Fruit fly (Drosophila melanogaster): ENCODE data around the gene FucT6.
A peak's percentile ranks its signal among the peaks of the same experiment; 100 is the strongest.

The FucT6 gene

dm6 chrX:11658181-11658842 lies 51.4 kb downstream of the FucT6 start (continued):
- TF ChIP-seq ro (GFP tag; IDR thresholded peaks at IDR 0.05) (no peak), crp (GFP tag; optimal IDR thresholded peaks at IDR 0.05) (no peak), Camta (GFP tag; optimal IDR thresholded peaks at IDR 0.05) (no peak), Doc2 (GFP tag; IDR thresholded peaks at IDR 0.05) (no peak), CG2199 (GFP tag; IDR thresholded peaks at IDR 0.05) (no peak), ems (GFP tag; optimal IDR thresholded peaks at IDR 0.05) (no peak), sc (optimal IDR thresholded peaks at IDR 0.05) (no peak), sc (GFP tag; optimal IDR thresholded peaks at IDR 0.05) (no peak), CG11456 (GFP tag; IDR thresholded peaks at IDR 0.05) (no peak), knrl (GFP tag; IDR thresholded peaks at IDR 0.05; ENCODE audit: partially characterized antibody) (no peak), Optix (GFP tag; IDR thresholded peaks at IDR 0.05) (no peak), CG3847 (GFP tag; IDR thresholded peaks at IDR 0.05) (no peak), CG6854 (GFP tag; optimal IDR thresholded peaks at IDR 0.05) (no peak), klu (GFP tag; IDR thresholded peaks at IDR 0.05) (no peak), tx (GFP tag; optimal IDR thresholded peaks at IDR 0.05) (no peak), Usf (GFP tag; optimal IDR thresholded peaks at IDR 0.05) (no peak), chn (GFP tag; optimal IDR thresholded peaks at IDR 0.05) (no peak), CG3065 (GFP tag; optimal IDR thresholded peaks at IDR 0.05) (no peak), B-H1 (GFP tag; IDR thresholded peaks at IDR 0.05) (no peak), sens-2 (GFP tag; IDR thresholded peaks at IDR 0.05) (no peak), org-1 (GFP tag; optimal IDR thresholded peaks at IDR 0.05) (no peak), cwo (GFP tag; optimal IDR thresholded peaks at IDR 0.05) (no peak), bigmax (GFP tag; optimal IDR thresholded peaks at IDR 0.05) (no peak), Ada2b (GFP tag; IDR thresholded peaks at IDR 0.05) (no peak), CG1233 (GFP tag; optimal IDR thresholded peaks at IDR 0.05) (no peak), CG17385 (GFP tag; optimal IDR thresholded peaks at IDR 0.05) (peak; percentile 6), CG8478 (optimal IDR thresholded peaks at IDR 0.05) (no peak), nau (GFP tag; optimal IDR thresholded peaks at IDR 0.05) (no peak), CG10209 (GFP tag; optimal IDR thresholded peaks at IDR 0.05) (peak; percentile 10), CG34422 (GFP tag; IDR thresholded peaks at IDR 0.05) (no peak), ERR (GFP tag; optimal IDR thresholded peaks at IDR 0.05) (no peak), CG18011 (GFP tag; optimal IDR thresholded peaks at IDR 0.05) (no peak), CG6272 (GFP tag; IDR thresholded peaks at IDR 0.05) (no peak), luna (GFP tag; optimal IDR thresholded peaks at IDR 0.05) (no peak), abd-A (tag; optimal IDR thresholded peaks at IDR 0.05) (no peak), oc (tag; optimal IDR thresholded peaks at IDR 0.05) (peak; percentile 12), maf-S (GFP tag; optimal IDR thresholded peaks at IDR 0.05) (no peak), CG6765 (GFP tag; optimal IDR thresholded peaks at IDR 0.05) (no peak), HHEX (GFP tag; optimal IDR thresholded peaks at IDR 0.05) (peak; percentile 13), Vsx1 (GFP tag; optimal IDR thresholded peaks at IDR 0.05) (peak; percentile 6), cas (GFP tag; IDR thresholded peaks at IDR 0.05) (no peak), zen2 (GFP tag; IDR thresholded peaks at IDR 0.05; ENCODE audit: partially characterized antibody) (no peak), pb (GFP tag; optimal IDR thresholded peaks at IDR 0.05) (no peak), gsb-n (tag; optimal IDR thresholded peaks at IDR 0.05) (peak; percentile 17), CG9437 (GFP tag; optimal IDR thresholded peaks at IDR 0.05) (no peak), salm (tag; optimal IDR thresholded peaks at IDR 0.05) (no peak), amos (GFP tag; IDR thresholded peaks at IDR 0.05; ENCODE audit: partially characterized antibody) (no peak), CG6689 (GFP tag; IDR thresholded peaks at IDR 0.05) (no peak), CG1024 (GFP tag; IDR thresholded peaks at IDR 0.05) (no peak), CG2116 (GFP tag; optimal IDR thresholded peaks at IDR 0.05) (no peak), Abd-B (GFP tag; optimal IDR thresholded peaks at IDR 0.05) (no peak), CG2202 (tag; optimal IDR thresholded peaks at IDR 0.05) (no peak)

Data from whole organism, embryonic.